Fruit fly (Drosophila melanogaster): ENCODE results near the gene spd-2.

DNA sequence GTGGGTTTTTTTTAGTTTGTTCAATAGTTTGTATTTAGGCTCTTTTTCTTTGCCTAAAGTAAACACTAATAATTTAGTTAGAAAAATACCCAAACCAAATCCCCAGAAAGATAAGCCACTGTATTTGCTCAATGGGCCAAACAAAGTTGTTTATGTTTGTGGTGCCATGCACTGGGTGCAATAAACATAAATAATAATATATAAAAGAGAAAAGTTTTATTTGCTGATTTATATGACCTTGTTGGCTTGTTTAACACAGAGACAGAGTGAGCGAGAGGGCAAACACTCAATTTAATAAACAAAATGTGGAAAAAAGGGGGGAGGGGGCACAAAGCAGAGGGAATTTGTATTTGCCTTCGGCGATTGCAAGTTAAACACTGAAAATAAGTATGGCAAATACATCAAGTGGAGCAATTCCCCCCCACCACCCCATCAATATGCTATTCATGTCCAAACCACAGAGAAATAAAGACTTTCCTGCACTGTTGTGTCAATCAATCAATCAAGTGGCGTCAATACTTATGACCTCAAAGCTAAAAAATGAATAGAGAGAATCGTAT, 45.8 kb upstream of the spd-2 start:
- TF ChIP-seq CG9948 (tag; optimal IDR thresholded peaks at IDR 0.05), result no peak
- no peak for TF ChIP-seq CG10348 (GFP tag; IDR thresholded peaks at IDR 0.05)
- TF ChIP-seq rn (GFP tag; IDR thresholded peaks at IDR 0.05), result no peak
- TF ChIP-seq CG34367 (tag; optimal IDR thresholded peaks at IDR 0.05), result no peak
- TF ChIP-seq CG13204 (GFP tag; optimal IDR thresholded peaks at IDR 0.05), result no peak
- TF ChIP-seq Snoo (tag; optimal IDR thresholded peaks at IDR 0.05), result peak; percentile 34
- TF ChIP-seq CG4496 (GFP tag; IDR thresholded peaks at IDR 0.05), result no peak
- TF ChIP-seq CG15710 (tag; optimal IDR thresholded peaks at IDR 0.05), result no peak
- TF ChIP-seq CG8301 (tag; optimal IDR thresholded peaks at IDR 0.05), result no peak

Data from whole organism, pupa.